Worm (Caenorhabditis elegans): ENCODE data around the gene bgnt-1.4.
A peak's percentile ranks its signal among the peaks of the same experiment; 100 is the strongest.

bgnt-1.4 gene

ce11 chrV:4737727-4738126 is 23.0 kb upstream of the bgnt-1.4 start, which contains the start of gene F39G3.2:
TSS of gene F39G3.2 (plus strand) at chrV:4737831.
- TF ChIP-seq F26F4.8 (GFP tag; conservative IDR thresholded peaks at IDR 0.05), result no peak
- TF ChIP-seq sdz-12 (GFP tag; optimal IDR thresholded peaks at IDR 0.05), result no peak
- peak; percentile 89 for TF ChIP-seq pqm-1 (tag; optimal IDR thresholded peaks at IDR 0.05)
- no peak for TF ChIP-seq mep-1 (tag; optimal IDR thresholded peaks at IDR 0.05)
- TF ChIP-seq hlh-11 (tag; optimal IDR thresholded peaks at IDR 0.05), result peak; percentile 56
- TF ChIP-seq dpl-1 (GFP tag; optimal IDR thresholded peaks at IDR 0.05), result no peak
- no peak for TF ChIP-seq unc-130 (GFP tag; optimal IDR thresholded peaks at IDR 0.05)
- no peak for TF ChIP-seq dmd-8 (GFP tag; IDR thresholded peaks at IDR 0.05)
- no peak for TF ChIP-seq zfp-2 (tag; optimal IDR thresholded peaks at IDR 0.05)
- peak; percentile 72 for TF ChIP-seq nhr-28 (tag; optimal IDR thresholded peaks at IDR 0.05)
- peak; percentile 59 for TF ChIP-seq dmd-6 (GFP tag; IDR thresholded peaks at IDR 0.05)
- TF ChIP-seq daf-16 (GFP tag; optimal IDR thresholded peaks at IDR 0.05), result no peak
- peak; percentile 37 for TF ChIP-seq daf-16 (tag; optimal IDR thresholded peaks at IDR 0.05)
- no peak for TF ChIP-seq mes-2 (tag; optimal IDR thresholded peaks at IDR 0.05; ENCODE audit: poor library complexity, severe bottlenecking)
- TF ChIP-seq nhr-42 (GFP tag; IDR thresholded peaks at IDR 0.05), result no peak
- TF ChIP-seq unc-62 (GFP tag; optimal IDR thresholded peaks at IDR 0.05 in 1 of 2), result peak in 1 of 2 experiments; percentile 40
- no peak for TF ChIP-seq unc-62 (tag; optimal IDR thresholded peaks at IDR 0.05)
- TF ChIP-seq F44E2.7 (GFP tag; IDR thresholded peaks at IDR 0.05), result no peak
- TF ChIP-seq egl-43 (GFP tag; IDR thresholded peaks at IDR 0.05), result no peak
- no peak for TF ChIP-seq ama-1 (optimal IDR thresholded peaks at IDR 0.05)
- TF ChIP-seq lin-1 (GFP tag; IDR thresholded peaks at IDR 0.05), result 0 out of 2 replicates have a peak, but pooled peaks have one; percentile 12
- no peak for TF ChIP-seq spr-1 (tag; optimal IDR thresholded peaks at IDR 0.05)
- TF ChIP-seq dve-1 (tag; optimal IDR thresholded peaks at IDR 0.05; ENCODE audit: insufficient read depth), result peak; percentile 54
- no peak for TF ChIP-seq zip-11 (GFP tag; IDR thresholded peaks at IDR 0.05)
- TF ChIP-seq ceh-32 (tag; optimal IDR thresholded peaks at IDR 0.05; ENCODE audit: poor library complexity), result no peak
- no peak for TF ChIP-seq spr-3 (GFP tag; optimal IDR thresholded peaks at IDR 0.05)
- no peak for TF ChIP-seq lin-39 (tag; optimal IDR thresholded peaks at IDR 0.05)
- no peak for TF ChIP-seq php-3 (GFP tag; IDR thresholded peaks at IDR 0.05)

ce11 chrV:4742190-4742589 is 18.6 kb upstream of the bgnt-1.4 start, which contains the start of gene ugt-61:
TSS of gene ugt-61 (plus strand) at chrV:4742422.
- TF ChIP-seq nhr-28 (tag; optimal IDR thresholded peaks at IDR 0.05) (peak; percentile 78), hlh-11 (tag; optimal IDR thresholded peaks at IDR 0.05) (peak; percentile 17), pqm-1 (tag; optimal IDR thresholded peaks at IDR 0.05) (peak; percentile 49), fkh-10 (GFP tag; optimal IDR thresholded peaks at IDR 0.05) (no peak), pha-4 (GFP tag; IDR thresholded peaks at IDR 0.05) (no peak), pha-4 (tag; optimal IDR thresholded peaks at IDR 0.05) (peak; percentile 44), mdt-29 (GFP tag; IDR thresholded peaks at IDR 0.05) (no peak), dve-1 (tag; optimal IDR thresholded peaks at IDR 0.05; ENCODE audit: insufficient read depth) (peak; percentile 29), daf-16 (GFP tag; optimal IDR thresholded peaks at IDR 0.05) (no peak), daf-16 (tag; optimal IDR thresholded peaks at IDR 0.05) (peak; percentile 48)

ce11 chrV:4745269-4745668 is 15.5 kb upstream of the bgnt-1.4 start, which contains the start of gene C18G1.7:
TSS of gene C18G1.7 (plus strand) at chrV:4745569.
- TF ChIP-seq pha-4 (GFP tag; IDR thresholded peaks at IDR 0.05) (no peak), pha-4 (tag; optimal IDR thresholded peaks at IDR 0.05) (no peak), nhr-42 (GFP tag; IDR thresholded peaks at IDR 0.05) (no peak), fkh-10 (GFP tag; optimal IDR thresholded peaks at IDR 0.05) (no peak), php-3 (GFP tag; IDR thresholded peaks at IDR 0.05) (no peak), zag-1 (tag; optimal IDR thresholded peaks at IDR 0.05) (no peak), nhr-10 (tag; optimal IDR thresholded peaks at IDR 0.05) (no peak)

ce11 chrV:4750294-4750693 is 10.5 kb upstream of the bgnt-1.4 start, which contains the start of gene C18G1.6:
TSS of gene C18G1.6 (plus strand) at chrV:4750594.
- no peak for TF ChIP-seq set-16 (GFP tag; IDR thresholded peaks at IDR 0.05)
- no peak for TF ChIP-seq ceh-28 (tag; optimal IDR thresholded peaks at IDR 0.05)
- TF ChIP-seq zfp-2 (tag; optimal IDR thresholded peaks at IDR 0.05), result no peak
- no peak for TF ChIP-seq egl-43 (GFP tag; IDR thresholded peaks at IDR 0.05)
- no peak for TF ChIP-seq zag-1 (tag; optimal IDR thresholded peaks at IDR 0.05)
- TF ChIP-seq mxl-3 (GFP tag; optimal IDR thresholded peaks at IDR 0.05), result no peak
- no peak for TF ChIP-seq php-3 (GFP tag; IDR thresholded peaks at IDR 0.05)
- TF ChIP-seq ceh-20 (GFP tag; IDR thresholded peaks at IDR 0.05), result no peak
- TF ChIP-seq daf-19 (GFP tag; conservative IDR thresholded peaks at IDR 0.05), result no peak
- TF ChIP-seq Y105C5A.15 (GFP tag; IDR thresholded peaks at IDR 0.05), result no peak
- TF ChIP-seq snpc-1.2 (GFP tag; IDR thresholded peaks at IDR 0.05), result no peak
- TF ChIP-seq fos-1 (tag; optimal IDR thresholded peaks at IDR 0.05), result no peak
- no peak for TF ChIP-seq duxl-1 (tag; optimal IDR thresholded peaks at IDR 0.05; ENCODE audit: poor library complexity)
- no peak for TF ChIP-seq zip-11 (GFP tag; IDR thresholded peaks at IDR 0.05)
- no peak for TF ChIP-seq lin-13 (GFP tag; optimal IDR thresholded peaks at IDR 0.05)
- TF ChIP-seq ama-1 (optimal IDR thresholded peaks at IDR 0.05), result no peak
- no peak for TF ChIP-seq tag-97 (GFP tag; IDR thresholded peaks at IDR 0.05)

Data from whole organism, L4 larva.